Worm (Caenorhabditis elegans): Measurements from ENCODE around the gene fipr-12.

The fipr-12 gene

DNA sequence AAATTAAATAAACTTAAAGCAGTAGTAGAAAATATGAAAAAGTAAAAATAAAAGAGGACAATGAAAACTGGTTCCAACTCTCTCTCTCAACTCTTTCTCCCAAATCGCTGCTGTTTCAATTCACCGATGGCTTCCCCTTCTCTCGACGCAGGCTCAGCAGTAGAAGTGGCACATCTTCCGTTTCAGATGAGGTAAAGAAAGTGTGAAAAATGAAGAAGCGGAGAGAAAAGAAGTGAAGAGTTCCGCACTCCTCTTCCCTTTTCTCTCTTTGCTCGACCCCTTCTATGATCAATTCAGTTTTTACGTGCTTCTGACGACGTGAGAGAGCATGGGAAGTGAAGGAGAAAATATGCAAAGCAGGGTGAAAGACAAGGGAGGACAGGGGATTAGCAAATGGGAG, 31.1 kb downstream of the fipr-12 start:
- TF ChIP-seq nfya-1 (tag; optimal IDR thresholded peaks at IDR 0.05), result peak; percentile 28
- TF ChIP-seq pax-1 (tag; optimal IDR thresholded peaks at IDR 0.05), result no peak
- peak; percentile 30 for TF ChIP-seq ceh-31 (tag; optimal IDR thresholded peaks at IDR 0.05)
- TF ChIP-seq unc-42 (tag; optimal IDR thresholded peaks at IDR 0.05), result peak; percentile 62

- TF ChIP-seq pha-4 (tag; optimal IDR thresholded peaks at IDR 0.05) (no peak), unc-42 (tag; optimal IDR thresholded peaks at IDR 0.05) (no peak), che-1 (tag; optimal IDR thresholded peaks at IDR 0.05) (no peak), odd-2 (tag; optimal IDR thresholded peaks at IDR 0.05) (no peak), npax-4 (tag; optimal IDR thresholded peaks at IDR 0.05) (no peak), dve-1 (tag; optimal IDR thresholded peaks at IDR 0.05) (no peak), fkh-6 (tag; optimal IDR thresholded peaks at IDR 0.05) (no peak), ceh-2 (tag; optimal IDR thresholded peaks at IDR 0.05) (no peak)
Observed at ce11 chrV:9976138-9976537, 33.0 kb downstream of the fipr-12 start, which contains the start of gene unc-41. TSS of gene unc-41 (minus strand) at chrV:9976238.

DNA sequence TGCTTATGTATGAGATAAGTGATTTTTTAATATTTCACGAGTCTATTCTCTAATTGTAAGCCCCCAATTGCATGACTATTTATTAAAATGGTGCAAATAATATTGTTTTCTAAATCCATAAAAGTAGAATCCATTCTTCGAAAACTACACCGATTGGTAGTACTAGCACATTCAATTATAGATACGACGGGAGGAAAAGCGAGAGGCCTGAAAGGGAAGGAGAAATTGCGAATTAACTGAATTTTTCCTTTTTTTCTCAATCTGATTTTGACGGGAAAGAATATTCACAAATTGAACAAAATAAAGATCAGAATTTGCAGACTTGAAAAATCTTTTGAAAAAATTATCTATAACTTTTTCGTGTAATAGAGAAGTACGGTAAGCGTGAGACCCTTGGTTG, 34.1 kb downstream of the fipr-12 start:
- TF ChIP-seq unc-42 (tag; optimal IDR thresholded peaks at IDR 0.05) (peak; percentile 54), lim-6 (tag; optimal IDR thresholded peaks at IDR 0.05) (no peak)

DNA sequence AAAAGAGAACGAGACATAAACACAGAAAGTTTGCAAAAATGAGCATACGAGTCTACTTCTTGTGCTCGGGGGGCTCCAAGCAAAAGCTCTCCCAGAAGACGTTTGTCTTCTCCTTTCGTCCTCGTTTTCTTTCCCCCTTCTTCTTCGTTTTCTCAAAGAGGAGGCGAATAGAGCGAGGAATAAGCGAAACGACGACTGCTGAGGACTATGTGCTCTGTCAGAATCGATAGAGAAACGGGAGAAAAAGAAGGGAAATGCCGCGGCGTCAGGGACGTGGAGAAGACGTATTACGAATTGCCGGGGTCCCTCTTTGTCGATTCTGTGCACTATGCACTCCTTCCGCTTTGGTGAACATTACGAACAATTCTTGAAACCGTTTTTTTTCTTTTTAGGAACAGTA, 35.3 kb downstream of the fipr-12 start:
- TF ChIP-seq che-1 (tag; optimal IDR thresholded peaks at IDR 0.05) (no peak), tbx-2 (tag; optimal IDR thresholded peaks at IDR 0.05) (peak; percentile 16), unc-42 (tag; optimal IDR thresholded peaks at IDR 0.05) (peak; percentile 25), ceh-31 (tag; optimal IDR thresholded peaks at IDR 0.05) (peak; percentile 63), pha-2 (tag; optimal IDR thresholded peaks at IDR 0.05) (no peak), ceh-48 (tag; optimal IDR thresholded peaks at IDR 0.05) (peak; percentile 65)

- TF ChIP-seq rnt-1 (tag; optimal IDR thresholded peaks at IDR 0.05) (peak; percentile 72), unc-42 (tag; optimal IDR thresholded peaks at IDR 0.05) (peak; percentile 51), tbx-2 (tag; optimal IDR thresholded peaks at IDR 0.05) (peak; percentile 94), ztf-16 (tag; optimal IDR thresholded peaks at IDR 0.05) (peak; percentile 13), fax-1 (tag; optimal IDR thresholded peaks at IDR 0.05) (peak; percentile 61), tbx-7 (tag; optimal IDR thresholded peaks at IDR 0.05) (peak; percentile 63), pros-1 (tag; optimal IDR thresholded peaks at IDR 0.05) (peak; percentile 8), ref-2 (tag; optimal IDR thresholded peaks at IDR 0.05) (peak; percentile 92), F13H6.1 (tag; optimal IDR thresholded peaks at IDR 0.05) (peak; percentile 70), ceh-2 (tag; optimal IDR thresholded peaks at IDR 0.05) (peak; percentile 81), ceh-14 (tag; optimal IDR thresholded peaks at IDR 0.05) (peak; percentile 89), ceh-31 (tag; optimal IDR thresholded peaks at IDR 0.05) (peak; percentile 96), lim-6 (tag; optimal IDR thresholded peaks at IDR 0.05) (peak; percentile 70), dmd-4 (tag; optimal IDR thresholded peaks at IDR 0.05; ENCODE audit: borderline replicate concordance) (peak; percentile 70), ets-4 (tag; optimal IDR thresholded peaks at IDR 0.05) (peak; percentile 75), C08G9.2 (tag; optimal IDR thresholded peaks at IDR 0.05) (peak; percentile 77), zip-5 (tag; optimal IDR thresholded peaks at IDR 0.05) (peak; percentile 32), ceh-18 (tag; optimal IDR thresholded peaks at IDR 0.05) (peak; percentile 20), ceh-34 (tag; optimal IDR thresholded peaks at IDR 0.05) (peak; percentile 40), madf-2 (tag; optimal IDR thresholded peaks at IDR 0.05) (peak; percentile 16), pqm-1 (tag; optimal IDR thresholded peaks at IDR 0.05) (peak; percentile 40), nfya-1 (tag; optimal IDR thresholded peaks at IDR 0.05) (peak; percentile 26), hlh-8 (tag; optimal IDR thresholded peaks at IDR 0.05) (peak; percentile 70)
Observed at ce11 chrV:9980731-9981483, 37.8 kb downstream of the fipr-12 start, which contains the start of the genes ruvb-1 and tofu-1. TSS of gene ruvb-1 (minus strand) at chrV:9980802. TSS of gene tofu-1 (plus strand) at chrV:9981147.
